Worm (Caenorhabditis elegans) whole organism, L1 larva: ENCODE measurements around the gene Y76B12C.8.

Experiments used
- C16A3.4 ChIP-seq: fragments of 150-350 bp; optimal IDR thresholded peaks from 2 replicates; lab custom pipeline; 2014; ENCODE audit warnings: missing biosample characterization, missing genetic modification characterization
- aha-1 ChIP-seq: fragments of 150-350 bp; optimal IDR thresholded peaks from 2 replicates; lab custom pipeline; 2014; ENCODE audit warnings: missing biosample characterization, missing genetic modification characterization
- ama-1 ChIP-seq: fragments of 150-350 bp; optimal IDR thresholded peaks from 2 replicates; lab custom pipeline; 2014
- blmp-1 ChIP-seq: fragments of 150-350 bp; optimal IDR thresholded peaks from 2 replicates; lab custom pipeline; 2014; ENCODE audit warnings: missing biosample characterization, missing genetic modification characterization
- ceh-63 ChIP-seq: fragments of 200-800 bp; sonication (Bioruptor generic); optimal IDR thresholded peaks from 2 replicates; lab custom pipeline; 2018; ENCODE audit warnings: mild to moderate bottlenecking, missing genetic modification characterization, missing compliant biosample characterization
- ceh-8 ChIP-seq: fragments of 200-800 bp; sonication (Bioruptor generic); optimal IDR thresholded peaks from 2 replicates; lab custom pipeline; 2018; ENCODE audit warnings: mild to moderate bottlenecking, missing genetic modification characterization, moderate library complexity, missing compliant biosample characterization
- ces-1 ChIP-seq: fragments of 150-350 bp; optimal IDR thresholded peaks from 2 replicates; lab custom pipeline; 2014; ENCODE audit warnings: missing biosample characterization, missing genetic modification reagents, missing genetic modification characterization
- dpl-1 ChIP-seq, 3 experiments: fragments of 150-350 bp in 2 of 3; sonication (generic microtip) in 1 of 3; optimal IDR thresholded peaks; 2 replicates each; lab custom pipeline; 2014 to 2017; ENCODE audit warnings: missing biosample characterization in 3 of 3, missing genetic modification characterization in 3 of 3, missing genetic modification reagents in 3 of 3
- efl-1 ChIP-seq, 4 experiments: fragments of 150-350 bp; optimal IDR thresholded peaks in 3 of 4; peaks in 1 of 4; 1 replicate in 1 of 4; 2 replicates in 3 of 4; lab custom pipeline; 2014; ENCODE audit warnings: missing biosample characterization in 2 of 4, missing genetic modification characterization in 2 of 4, missing genetic modification reagents in 2 of 4
- efl-3 ChIP-seq: fragments of 200-800 bp; sonication (Bioruptor generic); optimal IDR thresholded peaks from 2 replicates; lab custom pipeline; 2018; ENCODE audit warnings: mild to moderate bottlenecking, missing genetic modification characterization, missing compliant biosample characterization
- egl-13 ChIP-seq: sonication (generic microtip); optimal IDR thresholded peaks from 2 replicates; lab custom pipeline; 2016; ENCODE audit warnings: missing genotype, missing genetic modification reagents, missing genetic modification characterization, missing compliant biosample characterization
- egl-27 ChIP-seq, 2 experiments: fragments of 150-350 bp in 1 of 2; sonication (generic microtip); optimal IDR thresholded peaks; 3 replicates each; lab custom pipeline; 2017 to 2018; ENCODE audit warnings: missing biosample characterization in 2 of 2, missing genetic modification characterization in 2 of 2, missing genetic modification reagents in 2 of 2
- elt-3 ChIP-seq, 6 experiments: fragments of 150-350 bp in 1 of 6; sonication (generic microtip); optimal IDR thresholded peaks; 2 replicates each; lab custom pipeline; 2017 to 2018; ENCODE audit warnings: missing biosample characterization in 6 of 6, missing genetic modification characterization in 6 of 6, inconsistent platforms in 1 of 6
- fkh-4 ChIP-seq: sonication (generic microtip); optimal IDR thresholded peaks from 2 replicates; lab custom pipeline; 2016; ENCODE audit warnings: missing compliant biosample characterization, missing genetic modification characterization, borderline replicate concordance
- fkh-8 ChIP-seq: sonication (generic microtip); optimal IDR thresholded peaks from 2 replicates; lab custom pipeline; 2016; ENCODE audit warnings: mild to moderate bottlenecking, missing genetic modification characterization, missing compliant biosample characterization
- fos-1 ChIP-seq: fragments of 150-350 bp; optimal IDR thresholded peaks from 2 replicates; lab custom pipeline; 2014; ENCODE audit warnings: missing biosample characterization, missing genetic modification characterization
- isw-1 ChIP-seq: fragments of 200-800 bp; sonication (Bioruptor generic); IDR thresholded peaks from 2 replicates; pipeline ENCODE4 v1.3.6; 2022; ENCODE audit warnings: missing genetic modification characterization, missing compliant biosample characterization
- lin-14 ChIP-seq: fragments of 200-800 bp; sonication (Bioruptor generic); optimal IDR thresholded peaks from 2 replicates; lab custom pipeline; 2018; ENCODE audit warnings: mild to moderate bottlenecking, missing genetic modification characterization, moderate library complexity, missing compliant biosample characterization
- lin-15B ChIP-seq: fragments of 150-350 bp; sonication (generic microtip); optimal IDR thresholded peaks from 3 replicates; lab custom pipeline; 2014; ENCODE audit warnings: missing biosample characterization, missing genetic modification characterization
- lin-35 ChIP-seq, 2 experiments: fragments of 150-350 bp; optimal IDR thresholded peaks; 2 replicates each; lab custom pipeline; 2014; ENCODE audit warnings: missing biosample characterization in 2 of 2, missing genetic modification characterization in 2 of 2, missing genetic modification reagents in 2 of 2
- lir-3 ChIP-seq: sonication (generic microtip); optimal IDR thresholded peaks from 2 replicates; lab custom pipeline; 2016; ENCODE audit warnings: mild to moderate bottlenecking, missing genetic modification characterization, moderate library complexity, missing compliant biosample characterization; ENCODE audit not compliant: poor library complexity
- lsy-2 ChIP-seq, 2 experiments: fragments of 150-350 bp; optimal IDR thresholded peaks; 2 replicates each; lab custom pipeline; 2014; ENCODE audit warnings: missing biosample characterization in 2 of 2, missing genetic modification characterization in 2 of 2
- mdl-1 ChIP-seq, 2 experiments: fragments of 150-350 bp; optimal IDR thresholded peaks; 2 replicates each; lab custom pipeline; 2014 to 2017; ENCODE audit warnings: missing biosample characterization in 2 of 2, missing genetic modification characterization in 2 of 2, inconsistent platforms in 1 of 2
- mep-1 ChIP-seq: fragments of 150-350 bp; optimal IDR thresholded peaks from 2 replicates; lab custom pipeline; 2014; ENCODE audit warnings: missing biosample characterization, missing genetic modification characterization
- nhr-11 ChIP-seq: fragments of 150-350 bp; optimal IDR thresholded peaks from 2 replicates; lab custom pipeline; 2014; ENCODE audit warnings: missing biosample characterization, missing genetic modification characterization
- nhr-12 ChIP-seq: sonication (generic microtip); optimal IDR thresholded peaks from 2 replicates; lab custom pipeline; 2017; ENCODE audit warnings: missing biosample characterization, missing genetic modification characterization
- nhr-20 ChIP-seq: sonication (generic microtip); optimal IDR thresholded peaks from 2 replicates; lab custom pipeline; 2016; ENCODE audit warnings: mild to moderate bottlenecking, missing genetic modification characterization, missing compliant biosample characterization
- nhr-237 ChIP-seq: fragments of 150-350 bp; optimal IDR thresholded peaks from 2 replicates; lab custom pipeline; 2014; ENCODE audit warnings: missing biosample characterization, missing genetic modification characterization
- nhr-28 ChIP-seq: fragments of 150-350 bp; optimal IDR thresholded peaks from 2 replicates; lab custom pipeline; 2014; ENCODE audit warnings: missing biosample characterization, missing genetic modification characterization
- nhr-77 ChIP-seq: fragments of 150-350 bp; optimal IDR thresholded peaks from 2 replicates; lab custom pipeline; 2014; ENCODE audit warnings: missing biosample characterization, missing genetic modification characterization
- nhr-85 ChIP-seq: sonication (generic microtip); peaks from one replicate; lab custom pipeline; 2016; ENCODE audit warnings: missing genetic modification characterization, inconsistent platforms, missing compliant biosample characterization
- nhr-90 ChIP-seq: sonication (generic microtip); optimal IDR thresholded peaks from 2 replicates; lab custom pipeline; 2016; ENCODE audit warnings: mild to moderate bottlenecking, missing genetic modification characterization, missing compliant biosample characterization; ENCODE audit not compliant: poor library complexity
- pax-3 ChIP-seq: fragments of 200-800 bp; sonication (Bioruptor generic); optimal IDR thresholded peaks from 2 replicates; lab custom pipeline; 2018; ENCODE audit warnings: mild to moderate bottlenecking, missing genetic modification characterization, moderate library complexity, missing compliant biosample characterization
- pqm-1 ChIP-seq: sonication (generic microtip); optimal IDR thresholded peaks from 3 replicates; lab custom pipeline; 2017; ENCODE audit warnings: missing biosample characterization, missing genetic modification characterization
- rnt-1 ChIP-seq: sonication (generic microtip); optimal IDR thresholded peaks from 2 replicates; lab custom pipeline; 2016; ENCODE audit warnings: mild to moderate bottlenecking, missing genetic modification characterization, moderate library complexity, missing compliant biosample characterization
- snpc-4 ChIP-seq: fragments of 150-350 bp; optimal IDR thresholded peaks from 2 replicates; lab custom pipeline; 2014; ENCODE audit warnings: missing biosample characterization, missing genetic modification characterization
- tbx-2 ChIP-seq: sonication (generic microtip); optimal IDR thresholded peaks from 2 replicates; lab custom pipeline; 2016; ENCODE audit warnings: missing genetic modification characterization, missing compliant biosample characterization
- unc-62 ChIP-seq: fragments of 150-350 bp; optimal IDR thresholded peaks from 2 replicates; lab custom pipeline; 2014; ENCODE audit warnings: missing biosample characterization, missing genetic modification reagents, missing genetic modification characterization
- vab-15 ChIP-seq: sonication (generic microtip); optimal IDR thresholded peaks from 2 replicates; lab custom pipeline; 2017; ENCODE audit warnings: missing genotype, mild to moderate bottlenecking, missing genetic modification characterization, missing compliant biosample characterization
- xbp-1 ChIP-seq: sonication (generic microtip); optimal IDR thresholded peaks from 2 replicates; lab custom pipeline; 2016; ENCODE audit warnings: missing genetic modification characterization, missing compliant biosample characterization
- zag-1 ChIP-seq: fragments of 150-350 bp; optimal IDR thresholded peaks from 2 replicates; lab custom pipeline; 2014; ENCODE audit warnings: missing biosample characterization, missing genetic modification characterization
- ztf-11 ChIP-seq, 2 experiments: sonication (generic microtip); optimal IDR thresholded peaks; 2 replicates each; lab custom pipeline; 2016 to 2017; ENCODE audit warnings: missing genetic modification characterization in 2 of 2, missing biosample characterization in 1 of 2, missing compliant biosample characterization in 1 of 2
- ztf-4 ChIP-seq: fragments of 150-350 bp; optimal IDR thresholded peaks from 2 replicates; lab custom pipeline; 2014; ENCODE audit warnings: missing biosample characterization, missing genetic modification characterization

The Y76B12C.8 gene

DNA sequence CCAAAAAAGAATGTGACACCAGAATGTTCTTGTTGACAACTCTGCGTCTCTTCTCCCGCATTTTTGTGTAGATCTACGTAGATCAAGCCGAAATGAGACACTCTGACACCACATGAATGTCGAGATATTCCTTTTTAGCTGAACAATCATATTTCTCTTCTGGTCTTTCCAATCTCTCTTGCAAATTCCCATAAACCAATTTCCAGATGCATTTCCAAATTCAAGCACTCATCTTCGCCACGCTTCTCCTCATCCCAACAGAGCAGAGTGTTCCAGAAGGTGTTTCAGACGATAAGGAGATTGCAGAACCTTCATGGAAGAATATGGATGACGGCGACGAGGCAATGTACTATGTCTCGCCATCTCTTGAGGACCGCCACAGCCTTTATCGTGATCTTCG is at the start of gene Y76B12C.8:
Y76B12C.8 (plus strand) TSS at position 207 of the 400 bp plus-strand sequence.
- peak; percentile 27 for TF ChIP-seq nhr-85 (tag; lab: Kevin White, UChicago)
- no peak for TF ChIP-seq rnt-1 (tag; lab: Kevin White, UChicago)
- no peak for TF ChIP-seq nhr-77
- TF ChIP-seq, all 84 proteins: peak for 1

DNA sequence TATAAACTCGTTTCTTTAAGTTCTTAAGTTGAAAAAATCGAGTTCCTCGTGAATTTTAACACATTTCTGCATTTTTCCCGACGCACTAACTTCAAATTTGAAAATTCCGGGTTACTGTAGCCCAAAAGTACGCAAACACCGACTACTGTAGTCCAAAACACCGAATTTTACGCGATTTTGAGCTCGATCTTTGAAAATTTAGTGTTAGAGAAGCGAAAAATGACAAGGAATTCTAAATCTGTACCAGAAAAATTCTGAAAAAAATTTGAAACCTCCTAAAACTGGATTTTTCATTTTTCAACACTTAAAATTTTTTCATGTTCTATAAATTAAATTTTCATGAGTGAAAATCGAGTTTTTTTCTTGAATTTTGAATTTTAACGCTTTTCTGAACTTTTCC is 34.6 kb upstream of the Y76B12C.8 start:
- TF ChIP-seq nhr-28 (tag; lab: Kevin White, UChicago) (no peak), nhr-90 (tag; lab: Kevin White, UChicago) (no peak), zag-1 (tag; lab: Kevin White, UChicago) (no peak), dpl-1 (GFP tag; optimal IDR thresholded peaks at IDR 0.05; lab: Kevin White, UChicago) (no peak), ceh-8 (GFP tag; lab: Kevin White, UChicago) (no peak), unc-62 (no peak), tbx-2 (tag; lab: Kevin White, UChicago) (no peak), fkh-4 (tag; lab: Kevin White, UChicago) (no peak), mep-1 (tag; lab: Kevin White, UChicago) (no peak), fos-1 (tag; lab: Kevin White, UChicago) (no peak)

DNA sequence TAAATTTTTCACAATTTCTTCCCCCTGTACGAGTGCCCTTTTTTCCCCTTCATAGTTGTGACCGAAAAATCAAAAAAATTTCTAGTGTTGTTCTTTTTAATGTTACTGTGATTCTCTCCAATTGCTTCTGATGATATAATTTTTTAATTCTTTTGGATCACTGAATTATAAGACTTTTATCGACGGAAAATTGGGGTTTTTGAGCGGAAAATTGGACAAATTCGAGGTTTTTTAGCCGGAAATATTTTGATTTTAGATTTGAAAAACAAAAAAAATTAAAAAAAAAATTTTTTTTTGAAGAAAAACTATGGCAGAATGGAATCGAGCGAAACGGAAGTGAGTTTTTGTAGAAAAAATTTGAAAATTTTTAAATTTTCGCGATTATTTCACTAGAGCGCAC is 31.9 kb upstream of the Y76B12C.8 start, which contains the start of gene tsen-54:
tsen-54 (plus strand) TSS at position 301 of the 400 bp plus-strand sequence.
- no peak for TF ChIP-seq efl-1 (optimal IDR thresholded peaks at IDR 0.05; lab: Kevin White, UChicago)
- no peak for TF ChIP-seq efl-1 (GFP tag; optimal IDR thresholded peaks at IDR 0.05 in 1 of 2; lab: Kevin White, UChicago)
- TF ChIP-seq ceh-63 (GFP tag; lab: Kevin White, UChicago), result no peak
- TF ChIP-seq, all 84 proteins: peak for 0

DNA sequence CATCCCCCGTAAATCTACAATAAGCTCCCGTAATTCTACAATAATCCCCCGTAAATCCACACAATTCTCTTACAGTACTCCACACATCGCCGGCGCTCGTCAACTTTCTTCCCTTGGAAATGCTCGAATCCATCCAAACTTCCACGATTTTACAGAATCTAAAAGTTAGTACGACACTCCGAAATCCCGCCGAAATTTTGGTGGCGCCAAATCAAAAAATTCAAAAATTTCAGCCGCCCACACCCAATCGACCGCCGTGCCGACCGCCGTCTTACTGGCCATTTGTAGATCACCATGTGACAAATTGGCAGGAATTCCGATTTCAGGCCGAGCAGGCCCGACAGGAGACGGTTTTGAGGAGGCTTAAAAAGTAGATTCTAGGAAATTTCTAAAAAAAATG is 27.5 kb upstream of the Y76B12C.8 start:
- no peak for TF ChIP-seq mep-1 (tag; lab: Kevin White, UChicago)
- no peak for TF ChIP-seq efl-3
- TF ChIP-seq lsy-2 (tag; optimal IDR thresholded peaks at IDR 0.05; lab: Kevin White, UChicago), result no peak
- no peak for TF ChIP-seq lin-14 (GFP tag; lab: Kevin White, UChicago)
- peak; percentile 9 to 54 for TF ChIP-seq efl-1 (optimal IDR thresholded peaks at IDR 0.05; lab: Kevin White, UChicago)
- TF ChIP-seq efl-1 (GFP tag; optimal IDR thresholded peaks at IDR 0.05 in 1 of 2; lab: Kevin White, UChicago), result peak; percentile 13 to 94
- TF ChIP-seq unc-62, result no peak
- no peak for TF ChIP-seq fos-1 (tag; lab: Kevin White, UChicago)
- peak in 1 of 3 experiments; percentile 29 for TF ChIP-seq dpl-1 (GFP tag; optimal IDR thresholded peaks at IDR 0.05; lab: Kevin White, UChicago)
- no peak for TF ChIP-seq ztf-11 (tag; optimal IDR thresholded peaks at IDR 0.05; lab: Kevin White, UChicago)
- no peak for TF ChIP-seq snpc-4 (tag; lab: Kevin White, UChicago)
- no peak for TF ChIP-seq nhr-11 (tag; lab: Kevin White, UChicago)
- no peak for TF ChIP-seq egl-13
- TF ChIP-seq lin-35 (GFP tag; optimal IDR thresholded peaks at IDR 0.05; lab: Kevin White, UChicago), result peak in 1 of 2 experiments; percentile 6
- TF ChIP-seq egl-27 (tag; optimal IDR thresholded peaks at IDR 0.05; lab: Kevin White, UChicago), result no peak
- TF ChIP-seq pqm-1, result no peak

DNA sequence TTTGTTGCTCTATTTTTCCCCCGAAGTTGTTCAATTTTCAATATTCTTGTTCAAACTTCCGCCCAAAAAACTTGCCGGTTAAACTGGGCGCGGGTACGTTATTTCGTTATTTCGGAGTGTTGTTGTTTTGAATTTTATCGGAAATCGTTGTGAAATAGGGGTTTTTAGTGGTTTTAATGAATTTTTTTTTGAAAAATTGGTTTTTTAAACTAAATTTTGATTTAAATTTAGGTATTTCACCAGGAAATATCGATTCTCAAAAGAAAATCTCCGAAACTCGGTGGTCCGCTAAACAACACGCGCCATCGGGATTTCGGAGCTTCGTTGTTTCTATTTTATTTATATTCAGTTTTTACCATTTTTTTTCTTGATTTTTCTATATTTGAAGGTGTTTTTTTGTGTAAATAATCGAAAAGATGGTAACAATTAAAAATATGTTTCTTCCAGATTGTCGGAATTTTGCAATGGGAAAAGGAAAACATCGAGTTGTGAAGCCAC is 26.6 kb upstream of the Y76B12C.8 start, which contains the start of gene F52C12.2:
F52C12.2 (plus strand) TSS at position 448 of the 498 bp plus-strand sequence.
- TF ChIP-seq blmp-1 (peak; percentile 36), xbp-1 (peak; percentile 87), mdl-1 (tag; optimal IDR thresholded peaks at IDR 0.05; lab: Kevin White, UChicago) (peak in 1 of 2 experiments; percentile 16), nhr-28 (tag; lab: Kevin White, UChicago) (no peak), aha-1 (tag; lab: Kevin White, UChicago) (no peak), nhr-12 (tag; lab: Kevin White, UChicago) (no peak), efl-3 (no peak), ama-1 (lab: Kevin White, UChicago) (no peak), lin-14 (GFP tag; lab: Kevin White, UChicago) (no peak), nhr-237 (no peak), lir-3 (tag; lab: Kevin White, UChicago) (no peak), ceh-63 (GFP tag; lab: Kevin White, UChicago) (no peak), elt-3 (tag; optimal IDR thresholded peaks at IDR 0.05; lab: Kevin White, UChicago) (peak in 1 of 6 experiments; percentile 22), fkh-4 (tag; lab: Kevin White, UChicago) (no peak), isw-1 (GFP tag; lab: Robert Waterston, UW) (peak; percentile 65), nhr-20 (tag; lab: Kevin White, UChicago) (peak; percentile 76), C16A3.4 (tag; lab: Kevin White, UChicago) (peak; percentile 34), lin-15B (peak; percentile 47), fkh-8 (tag; lab: Kevin White, UChicago) (peak; percentile 63), vab-15 (tag; lab: Kevin White, UChicago) (no peak), zag-1 (tag; lab: Kevin White, UChicago) (no peak), pax-3 (peak; percentile 51), unc-62 (no peak), ztf-4 (tag; lab: Kevin White, UChicago) (no peak), ces-1 (GFP tag; lab: Kevin White, UChicago) (no peak)
